Worm (Caenorhabditis elegans): ENCODE data around the gene nlp-6.

The nlp-6 gene

ce11 chrX:17627382-17627781 lies 34.9 kb upstream of the nlp-6 start:
- no peak for TF ChIP-seq elt-1 (tag; optimal IDR thresholded peaks at IDR 0.05; ENCODE audit: borderline replicate concordance, insufficient read depth)
- no peak for TF ChIP-seq nhr-28 (tag; optimal IDR thresholded peaks at IDR 0.05)
- no peak for TF ChIP-seq blmp-1 (tag; optimal IDR thresholded peaks at IDR 0.05)
- TF ChIP-seq ham-2 (GFP tag; optimal IDR thresholded peaks at IDR 0.05) = no peak

ce11 chrX:17627923-17628322 lies 34.3 kb upstream of the nlp-6 start:
- no peak for TF ChIP-seq ceh-39 (tag; optimal IDR thresholded peaks at IDR 0.05)
- TF ChIP-seq pha-4 (tag; optimal IDR thresholded peaks at IDR 0.05) = no peak
- TF ChIP-seq flh-1 (GFP tag; optimal IDR thresholded peaks at IDR 0.05) = no peak
- TF ChIP-seq ces-1 (GFP tag; optimal IDR thresholded peaks at IDR 0.05) = no peak
- TF ChIP-seq drap-1 (GFP tag; optimal IDR thresholded peaks at IDR 0.05) = no peak
- no peak for TF ChIP-seq ceh-43 (GFP tag; optimal IDR thresholded peaks at IDR 0.05)
- no peak for TF ChIP-seq zip-8 (tag; optimal IDR thresholded peaks at IDR 0.05)

- TF ChIP-seq snpc-4 (tag; optimal IDR thresholded peaks at IDR 0.05) = no peak
- no peak for TF ChIP-seq unc-62 (GFP tag; optimal IDR thresholded peaks at IDR 0.05)
- TF ChIP-seq ham-2 (GFP tag; optimal IDR thresholded peaks at IDR 0.05) = no peak
- peak; percentile 29 for TF ChIP-seq sptf-1 (tag; optimal IDR thresholded peaks at IDR 0.05)
- peak; percentile 46 for TF ChIP-seq ces-1 (GFP tag; optimal IDR thresholded peaks at IDR 0.05)
- peak; percentile 22 for TF ChIP-seq unc-120 (tag; optimal IDR thresholded peaks at IDR 0.05; ENCODE audit: poor library complexity, severe bottlenecking)
- TF ChIP-seq elt-3 (tag; optimal IDR thresholded peaks at IDR 0.05) = no peak
Observed at ce11 chrX:17628345-17628744, 33.9 kb upstream of the nlp-6 start.

ce11 chrX:17630888-17631287 lies 31.4 kb upstream of the nlp-6 start:
- TF ChIP-seq sptf-1 (tag; optimal IDR thresholded peaks at IDR 0.05) (peak; percentile 3), nhr-28 (tag; optimal IDR thresholded peaks at IDR 0.05) (no peak), ztf-11 (tag; optimal IDR thresholded peaks at IDR 0.05) (no peak)

- TF ChIP-seq elt-3 (tag; optimal IDR thresholded peaks at IDR 0.05) (no peak), elt-1 (tag; optimal IDR thresholded peaks at IDR 0.05; ENCODE audit: borderline replicate concordance, insufficient read depth) (no peak), nhr-12 (tag; optimal IDR thresholded peaks at IDR 0.05) (no peak), nhr-2 (tag; optimal IDR thresholded peaks at IDR 0.05) (peak; percentile 13), bed-3 (GFP tag; optimal IDR thresholded peaks at IDR 0.05) (no peak), lsy-2 (tag; optimal IDR thresholded peaks at IDR 0.05) (no peak), tbx-8 (GFP tag; optimal IDR thresholded peaks at IDR 0.05) (no peak), hlh-1 (tag; optimal IDR thresholded peaks at IDR 0.05) (peak; percentile 63), mls-2 (tag; optimal IDR thresholded peaks at IDR 0.05) (no peak), unc-120 (tag; optimal IDR thresholded peaks at IDR 0.05; ENCODE audit: poor library complexity, severe bottlenecking) (no peak)
Observed at ce11 chrX:17631703-17632102, 30.5 kb upstream of the nlp-6 start.

ce11 chrX:17633166-17633565 lies 29.1 kb upstream of the nlp-6 start:
- TF ChIP-seq pha-4 (tag; optimal IDR thresholded peaks at IDR 0.05) (no peak), elt-3 (tag; optimal IDR thresholded peaks at IDR 0.05) (no peak), lin-32 (GFP tag; optimal IDR thresholded peaks at IDR 0.05) (peak; percentile 29), ceh-39 (tag; optimal IDR thresholded peaks at IDR 0.05) (no peak), sptf-1 (tag; optimal IDR thresholded peaks at IDR 0.05) (peak; percentile 15), unc-120 (tag; optimal IDR thresholded peaks at IDR 0.05; ENCODE audit: poor library complexity, severe bottlenecking) (peak; percentile 36), cnd-1 (tag; optimal IDR thresholded peaks at IDR 0.05) (peak; percentile 31), hlh-1 (tag; optimal IDR thresholded peaks at IDR 0.05) (peak; percentile 86), sem-2 (GFP tag; optimal IDR thresholded peaks at IDR 0.05) (no peak), unc-62 (GFP tag; optimal IDR thresholded peaks at IDR 0.05) (peak; percentile 51), nhr-2 (tag; optimal IDR thresholded peaks at IDR 0.05) (peak; percentile 67), blmp-1 (tag; optimal IDR thresholded peaks at IDR 0.05) (no peak), zip-8 (tag; optimal IDR thresholded peaks at IDR 0.05) (no peak)

- TF ChIP-seq pha-4 (tag; optimal IDR thresholded peaks at IDR 0.05) = no peak
- no peak for TF ChIP-seq cnd-1 (tag; optimal IDR thresholded peaks at IDR 0.05)
- TF ChIP-seq blmp-1 (tag; optimal IDR thresholded peaks at IDR 0.05) = no peak
- TF ChIP-seq mep-1 (tag; optimal IDR thresholded peaks at IDR 0.05) = no peak
- no peak for TF ChIP-seq sem-2 (GFP tag; optimal IDR thresholded peaks at IDR 0.05)
- TF ChIP-seq sptf-1 (tag; optimal IDR thresholded peaks at IDR 0.05) = no peak
- TF ChIP-seq unc-39 (tag; optimal IDR thresholded peaks at IDR 0.05) = no peak
- TF ChIP-seq lin-32 (GFP tag; optimal IDR thresholded peaks at IDR 0.05) = no peak
- no peak for TF ChIP-seq nhr-2 (tag; optimal IDR thresholded peaks at IDR 0.05)
- no peak for TF ChIP-seq ces-1 (GFP tag; optimal IDR thresholded peaks at IDR 0.05)
- TF ChIP-seq ceh-43 (GFP tag; optimal IDR thresholded peaks at IDR 0.05) = no peak
Observed at ce11 chrX:17634245-17634644, 28.0 kb upstream of the nlp-6 start.

Measured in whole organism, mixed stage, embryonic.